Worm (Caenorhabditis elegans): ENCODE data around the gene flr-1.

ce11 chrX:13471855-13472254 is 15.5 kb upstream of the flr-1 start, which contains the start of gene tre-4:
- TF ChIP-seq unc-130 (GFP tag; optimal IDR thresholded peaks at IDR 0.05), result no peak
- no peak for TF ChIP-seq hlh-11 (tag; optimal IDR thresholded peaks at IDR 0.05)
- no peak for TF ChIP-seq nhr-77 (tag; optimal IDR thresholded peaks at IDR 0.05)
- TF ChIP-seq egl-27 (tag; optimal IDR thresholded peaks at IDR 0.05), result no peak
